Worm (Caenorhabditis elegans): ENCODE results near the gene C15B12.1.

- TF ChIP-seq unc-62 (GFP tag; optimal IDR thresholded peaks at IDR 0.05) (no peak), egl-18 (GFP tag; IDR thresholded peaks at IDR 0.05) (no peak), unc-130 (GFP tag; optimal IDR thresholded peaks at IDR 0.05) (no peak), ceh-91 (GFP tag; IDR thresholded peaks at IDR 0.05) (no peak), ceh-58 (GFP tag; IDR thresholded peaks at IDR 0.05) (no peak), zim-3 (tag; optimal IDR thresholded peaks at IDR 0.05) (no peak), efl-1 (GFP tag; optimal IDR thresholded peaks at IDR 0.05) (no peak), attf-3 (GFP tag; conservative IDR thresholded peaks at IDR 0.05) (no peak), B0019.2 (GFP tag; conservative IDR thresholded peaks at IDR 0.05) (no peak)
These were observed 40.6 kb downstream of the C15B12.1 start for ce11 chrX:6517025-6517770.

All from whole organism, young adult.